Worm (Caenorhabditis elegans): ENCODE results near the gene adah-1.

adah-1 gene

ce11 chrIV:7049672-7050206 lies 25.7 kb downstream of the adah-1 start, which contains the start of gene nhr-105:
TSS of gene nhr-105 (plus strand) at chrIV:7050156.
- peak; percentile 77 for TF ChIP-seq dmd-6 (GFP tag; IDR thresholded peaks at IDR 0.05)
- TF ChIP-seq pqm-1 (tag; optimal IDR thresholded peaks at IDR 0.05), result peak; percentile 13
- peak; percentile 11 for TF ChIP-seq mes-2 (tag; optimal IDR thresholded peaks at IDR 0.05; ENCODE audit: poor library complexity, severe bottlenecking)
- 0 out of 4 replicates have a peak, but pooled peaks of 1 of the 2 experiments have one; percentile 10 for TF ChIP-seq madf-5 (GFP tag; IDR thresholded peaks at IDR 0.05)
- peak; percentile 12 for TF ChIP-seq lin-13 (GFP tag; optimal IDR thresholded peaks at IDR 0.05)
- TF ChIP-seq hlh-11 (tag; optimal IDR thresholded peaks at IDR 0.05), result peak; percentile 92
- peak; percentile 27 for TF ChIP-seq nhr-11 (tag; optimal IDR thresholded peaks at IDR 0.05)
- TF ChIP-seq lin-38 (GFP tag; IDR thresholded peaks at IDR 0.05), result peak; percentile 37; the same call in 1 of the 2 replicates
- TF ChIP-seq dve-1 (tag; optimal IDR thresholded peaks at IDR 0.05; ENCODE audit: insufficient read depth), result peak; percentile 88
- TF ChIP-seq T26A8.4 (GFP tag; IDR thresholded peaks at IDR 0.05), result peak; percentile 56; the same call in 1 of the 2 replicates
- TF ChIP-seq aly-2 (tag; optimal IDR thresholded peaks at IDR 0.05), result no peak
- TF ChIP-seq aha-1 (tag), result peak; percentile 98
- TF ChIP-seq ZK546.5 (tag; optimal IDR thresholded peaks at IDR 0.05), result no peak
- TF ChIP-seq mdl-1 (tag; optimal IDR thresholded peaks at IDR 0.05), result peak in 1 of 2 experiments; percentile 59
- TF ChIP-seq ztf-7 (tag; optimal IDR thresholded peaks at IDR 0.05), result peak; percentile 57
- peak; percentile 81 for TF ChIP-seq nhr-28 (tag; optimal IDR thresholded peaks at IDR 0.05)
- TF ChIP-seq nhr-10 (tag; optimal IDR thresholded peaks at IDR 0.05), result peak; percentile 74
- 0 out of 2 replicates have a peak, but pooled peaks have one; percentile 11 for TF ChIP-seq zfp-3 (GFP tag; conservative IDR thresholded peaks at IDR 0.05)
- peak; percentile 73 for TF ChIP-seq mep-1 (tag; optimal IDR thresholded peaks at IDR 0.05)
- peak; percentile 62 for TF ChIP-seq tra-1 (GFP tag; IDR thresholded peaks at IDR 0.05)
- peak; percentile 36 for TF ChIP-seq T20F7.1 (GFP tag; optimal IDR thresholded peaks at IDR 0.05)
- peak; percentile 84 for TF ChIP-seq hlh-30 (tag; optimal IDR thresholded peaks at IDR 0.05; ENCODE audit: insufficient read depth)
- peak; percentile 53 for TF ChIP-seq nhr-6 (tag; optimal IDR thresholded peaks at IDR 0.05)
- no peak for TF ChIP-seq daf-16 (GFP tag; optimal IDR thresholded peaks at IDR 0.05)
- peak; percentile 83 for TF ChIP-seq daf-16 (tag; optimal IDR thresholded peaks at IDR 0.05)
- peak; percentile 47; the same call in 1 of the 2 replicates for TF ChIP-seq lin-1 (GFP tag; IDR thresholded peaks at IDR 0.05)
- peak; percentile 39 for TF ChIP-seq nhr-102 (tag; optimal IDR thresholded peaks at IDR 0.05)
- no peak for TF ChIP-seq Y5F2A.4 (GFP tag; optimal IDR thresholded peaks at IDR 0.05)
- peak; percentile 77 for TF ChIP-seq nhr-77 (tag; optimal IDR thresholded peaks at IDR 0.05)
- peak; percentile 46 for TF ChIP-seq sdz-12 (GFP tag; optimal IDR thresholded peaks at IDR 0.05)
- TF ChIP-seq saeg-2 (GFP tag; IDR thresholded peaks at IDR 0.05), result no peak
- TF ChIP-seq cey-2 (tag; optimal IDR thresholded peaks at IDR 0.05; ENCODE audit: borderline replicate concordance, insufficient read depth), result peak; percentile 83
- no peak for TF ChIP-seq tag-97 (GFP tag; IDR thresholded peaks at IDR 0.05)
- TF ChIP-seq php-3 (GFP tag; IDR thresholded peaks at IDR 0.05), result peak; percentile 32; the same call in 1 of the 2 replicates
- no peak for TF ChIP-seq ceh-20 (GFP tag; IDR thresholded peaks at IDR 0.05)
- no peak for TF ChIP-seq zfp-2 (tag; optimal IDR thresholded peaks at IDR 0.05)
- TF ChIP-seq F10B5.3 (tag; optimal IDR thresholded peaks at IDR 0.05), result no peak
- peak; percentile 67; the same call in 1 of the 2 replicates for TF ChIP-seq mxl-2 (GFP tag; conservative IDR thresholded peaks at IDR 0.05)
- peak; percentile 20 for TF ChIP-seq nhr-76 (tag; optimal IDR thresholded peaks at IDR 0.05)
- TF ChIP-seq egl-27 (tag; optimal IDR thresholded peaks at IDR 0.05), result peak; percentile 1
- TF ChIP-seq lsy-2 (tag; optimal IDR thresholded peaks at IDR 0.05), result peak in 1 of 2 experiments; percentile 79
- TF ChIP-seq rbr-2 (tag; optimal IDR thresholded peaks at IDR 0.05), result peak; percentile 17
- TF ChIP-seq zip-2 (tag; optimal IDR thresholded peaks at IDR 0.05), result no peak
- peak; percentile 9; the same call in 1 of the 2 replicates for TF ChIP-seq ctbp-1 (GFP tag; IDR thresholded peaks at IDR 0.05)
- TF ChIP-seq nhr-42 (GFP tag; IDR thresholded peaks at IDR 0.05), result 0 out of 2 replicates have a peak, but pooled peaks have one; percentile 54
- peak; percentile 88 for TF ChIP-seq nhr-48 (tag; optimal IDR thresholded peaks at IDR 0.05)
- no peak for TF ChIP-seq ceh-32 (tag; optimal IDR thresholded peaks at IDR 0.05; ENCODE audit: poor library complexity)
- no peak for TF ChIP-seq ceh-44 (GFP tag; IDR thresholded peaks at IDR 0.05)
- peak; percentile 46 for TF ChIP-seq nhr-25 (tag; optimal IDR thresholded peaks at IDR 0.05; ENCODE audit: borderline replicate concordance, insufficient read depth)
